Worm (Caenorhabditis elegans) whole organism, early embryonic: ENCODE results near the gene inx-8.

Experiments
- B0310.2 ChIP-seq: sonication (generic microtip); optimal IDR thresholded peaks from 2 replicates; lab custom pipeline; 2016; ENCODE audit warnings: mild to moderate bottlenecking, missing genetic modification characterization, missing compliant biosample characterization
- F13C5.2 ChIP-seq: sonication (generic microtip); optimal IDR thresholded peaks from 2 replicates; lab custom pipeline; 2017; ENCODE audit warnings: mild to moderate bottlenecking, missing genetic modification characterization, inconsistent platforms, missing compliant biosample characterization
- aly-1 ChIP-seq: sonication (generic microtip); optimal IDR thresholded peaks from 2 replicates; lab custom pipeline; 2016; ENCODE audit warnings: missing genetic modification characterization, missing compliant biosample characterization
- ama-1 ChIP-seq: fragments of 150-350 bp; optimal IDR thresholded peaks from 2 replicates; lab custom pipeline; 2014
- ceh-13 ChIP-seq: fragments of 200-800 bp; sonication (Bioruptor generic); optimal IDR thresholded peaks from 2 replicates; lab custom pipeline; 2018; ENCODE audit warnings: mild to moderate bottlenecking, missing genetic modification characterization, missing compliant biosample characterization
- ceh-36 ChIP-seq: sonication (generic microtip); optimal IDR thresholded peaks from 2 replicates; lab custom pipeline; 2016; ENCODE audit warnings: missing genetic modification characterization, inconsistent platforms, missing compliant biosample characterization
- ets-7 ChIP-seq: sonication (generic microtip); optimal IDR thresholded peaks from 2 replicates; lab custom pipeline; 2016; ENCODE audit warnings: missing genotype, missing genetic modification characterization, missing compliant biosample characterization
- flt-1 ChIP-seq: fragments of 200-800 bp; sonication (Bioruptor generic); IDR thresholded peaks from 2 replicates; pipeline ENCODE4 v1.3.6; 2022; ENCODE audit warnings: missing genetic modification characterization, missing compliant biosample characterization
- hmbx-1 ChIP-seq: sonication (generic microtip); optimal IDR thresholded peaks from 2 replicates; lab custom pipeline; 2016; ENCODE audit warnings: mild to moderate bottlenecking, missing genetic modification characterization, missing compliant biosample characterization
- hmg-4 ChIP-seq: fragments of 200-800 bp; sonication (Bioruptor generic); optimal IDR thresholded peaks from 2 replicates; lab custom pipeline; 2018; ENCODE audit warnings: mild to moderate bottlenecking, missing genetic modification characterization, missing compliant biosample characterization
- hnd-1 ChIP-seq: sonication (generic microtip); optimal IDR thresholded peaks from 2 replicates; lab custom pipeline; 2016; ENCODE audit warnings: missing genetic modification characterization, missing compliant biosample characterization
- pes-1 ChIP-seq: fragments of 200-800 bp; sonication (Bioruptor generic); IDR thresholded peaks from 2 replicates; pipeline ENCODE4 v1.3.6; 2022; ENCODE audit warnings: missing genetic modification reagents, missing genetic modification characterization, missing compliant biosample characterization
- scrt-1 ChIP-seq: fragments of 200-800 bp; sonication (Bioruptor generic); IDR thresholded peaks from 2 replicates; pipeline ENCODE4 v1.3.6; 2022; ENCODE audit warnings: missing genetic modification characterization, missing compliant biosample characterization
- sea-1 ChIP-seq: fragments of 200-800 bp; sonication (Bioruptor generic); conservative IDR thresholded peaks from 2 replicates; pipeline ENCODE4 v1.3.6; 2022; ENCODE audit warnings: missing genetic modification characterization, missing compliant biosample characterization
- tbx-11 ChIP-seq: fragments of 200-800 bp; sonication (Bioruptor generic); IDR thresholded peaks from 2 replicates; pipeline ENCODE4 v1.3.6; 2022; ENCODE audit warnings: missing genetic modification characterization, missing compliant biosample characterization
- tbx-37 ChIP-seq: fragments of 200-800 bp; sonication (Bioruptor generic); conservative IDR thresholded peaks from 2 replicates; pipeline ENCODE4 v1.3.6; 2022; ENCODE audit warnings: missing genetic modification reagents, missing genetic modification characterization, missing compliant biosample characterization
- tra-4 ChIP-seq: sonication (generic microtip); optimal IDR thresholded peaks from 2 replicates; lab custom pipeline; 2017; ENCODE audit warnings: missing genetic modification characterization, missing compliant biosample characterization

The inx-8 gene

ce11 chrIV:11673543-11673942, at the start of gene inx-8:
Gene inx-8 (plus strand): TSS chrIV:11673843.
- TF ChIP-seq hmbx-1 (no peak), sea-1 (no peak), B0310.2 (tag; lab: Kevin White, UChicago) (no peak), aly-1 (tag; lab: Kevin White, UChicago) (no peak), hnd-1 (tag; lab: Kevin White, UChicago) (no peak), ets-7 (no peak), ceh-36 (no peak), tbx-11 (GFP tag; lab: Robert Waterston, UW) (no peak), flt-1 (GFP tag; lab: Robert Waterston, UW) (no peak), hmg-4 (GFP tag; lab: Kevin White, UChicago) (no peak), ama-1 (lab: Kevin White, UChicago) (no peak)

- no peak for TF ChIP-seq hnd-1 (tag; lab: Kevin White, UChicago)
- no peak for TF ChIP-seq ceh-13 (GFP tag; lab: Kevin White, UChicago)
- no peak for TF ChIP-seq tra-4
- no peak for TF ChIP-seq ama-1 (lab: Kevin White, UChicago)
- no peak for TF ChIP-seq ceh-36
- no peak for TF ChIP-seq ets-7
- no peak for TF ChIP-seq scrt-1
- no peak for TF ChIP-seq tbx-37
- no peak for TF ChIP-seq pes-1 (GFP tag; lab: Robert Waterston, UW)
- TF ChIP-seq flt-1 (GFP tag; lab: Robert Waterston, UW): no peak
- no peak for TF ChIP-seq hmbx-1
- TF ChIP-seq F13C5.2 (tag; lab: Kevin White, UChicago): no peak
These were observed 48.2 kb upstream of the inx-8 start, which contains the start of gene lys-5 for ce11 chrIV:11625482-11625881. Gene lys-5 (minus strand): TSS chrIV:11625582.

- TF ChIP-seq hmg-4 (GFP tag; lab: Kevin White, UChicago) (no peak), hmbx-1 (no peak), tbx-11 (GFP tag; lab: Robert Waterston, UW) (no peak), ceh-13 (GFP tag; lab: Kevin White, UChicago) (no peak), B0310.2 (tag; lab: Kevin White, UChicago) (no peak), ceh-36 (no peak), sea-1 (no peak), pes-1 (GFP tag; lab: Robert Waterston, UW) (no peak), tbx-37 (no peak), tra-4 (no peak), aly-1 (tag; lab: Kevin White, UChicago) (no peak), flt-1 (GFP tag; lab: Robert Waterston, UW) (no peak), F13C5.2 (tag; lab: Kevin White, UChicago) (no peak), hnd-1 (tag; lab: Kevin White, UChicago) (no peak), scrt-1 (no peak), ets-7 (no peak), ama-1 (lab: Kevin White, UChicago) (no peak)
These were observed 45.8 kb upstream of the inx-8 start, which contains the start of gene lys-6 for ce11 chrIV:11627847-11628246. Gene lys-6 (minus strand): TSS chrIV:11627947.

ce11 chrIV:11631750-11632149, 41.9 kb upstream of the inx-8 start, which contains the start of gene F58B3.4:
Gene F58B3.4 (minus strand): TSS chrIV:11631850.
- TF ChIP-seq ceh-36 (no peak), ets-7 (no peak), aly-1 (tag; lab: Kevin White, UChicago) (no peak), hnd-1 (tag; lab: Kevin White, UChicago) (no peak), scrt-1 (no peak)

- TF ChIP-seq scrt-1 (no peak), aly-1 (tag; lab: Kevin White, UChicago) (no peak), ceh-36 (no peak), pes-1 (GFP tag; lab: Robert Waterston, UW) (no peak), F13C5.2 (tag; lab: Kevin White, UChicago) (peak; percentile 11), B0310.2 (tag; lab: Kevin White, UChicago) (no peak), hmbx-1 (no peak), hnd-1 (tag; lab: Kevin White, UChicago) (no peak), hmg-4 (GFP tag; lab: Kevin White, UChicago) (no peak), tbx-37 (peak; percentile 31; the same call in 1 of the 2 replicates), flt-1 (GFP tag; lab: Robert Waterston, UW) (no peak), ama-1 (lab: Kevin White, UChicago) (no peak)
These were observed 37.9 kb upstream of the inx-8 start, which contains the start of gene mars-1 for ce11 chrIV:11635437-11636408. Gene mars-1 (minus strand): TSS chrIV:11635487.

- no peak for TF ChIP-seq tra-4
- no peak for TF ChIP-seq hmg-4 (GFP tag; lab: Kevin White, UChicago)
- TF ChIP-seq ceh-36: no peak
- TF ChIP-seq ets-7: no peak
- no peak for TF ChIP-seq ceh-13 (GFP tag; lab: Kevin White, UChicago)
- TF ChIP-seq tbx-37: no peak
- TF ChIP-seq tbx-11 (GFP tag; lab: Robert Waterston, UW): no peak
These were observed 37.3 kb upstream of the inx-8 start, which contains the start of gene F58B3.6 for ce11 chrIV:11636409-11636723. Gene F58B3.6 (plus strand): TSS chrIV:11636648.

ce11 chrIV:11638016-11638415, 35.6 kb upstream of the inx-8 start, which contains the start of gene rbm-17:
Gene rbm-17 (plus strand): TSS chrIV:11638316.
- TF ChIP-seq sea-1 (no peak), hnd-1 (tag; lab: Kevin White, UChicago) (no peak), B0310.2 (tag; lab: Kevin White, UChicago) (no peak), ets-7 (no peak), flt-1 (GFP tag; lab: Robert Waterston, UW) (no peak), tbx-11 (GFP tag; lab: Robert Waterston, UW) (no peak), tra-4 (no peak), aly-1 (tag; lab: Kevin White, UChicago) (no peak)
